Fruit fly (Drosophila melanogaster): Measurements from ENCODE around the gene Ipp.

Gene Ipp

DNA sequence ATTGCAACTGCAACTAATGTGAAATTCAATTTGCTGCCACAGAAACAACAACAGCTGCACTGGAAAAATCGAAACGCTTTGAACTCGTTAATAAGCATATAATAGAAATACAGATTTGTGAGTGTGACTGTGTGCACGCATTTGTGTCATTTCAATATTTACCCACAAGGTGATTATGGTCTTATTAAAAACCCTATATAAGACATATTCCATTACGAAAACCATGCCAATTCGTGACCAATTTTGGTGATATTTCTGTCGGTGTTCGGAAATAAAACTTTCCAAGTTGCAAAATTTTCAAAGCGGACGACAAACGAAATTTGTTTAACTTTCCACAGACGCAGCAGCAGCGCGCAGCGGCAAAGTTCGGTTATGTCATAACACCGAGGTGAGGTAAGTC lies 36.8 kb downstream of the Ipp start:
- TF ChIP-seq stwl (tag; optimal IDR thresholded peaks at IDR 0.05) = peak; percentile 46
- TF ChIP-seq CG42726 (GFP tag; IDR thresholded peaks at IDR 0.05; ENCODE audit: partially characterized antibody) = no peak
- peak; percentile 10 for TF ChIP-seq Sox102F (GFP tag; optimal IDR thresholded peaks at IDR 0.05)
- TF ChIP-seq CG7271 (tag; optimal IDR thresholded peaks at IDR 0.05) = no peak
- no peak for TF ChIP-seq otp (GFP tag; IDR thresholded peaks at IDR 0.05)
- peak; percentile 1 for TF ChIP-seq CG11504 (tag; optimal IDR thresholded peaks at IDR 0.05)
- peak in 1 of 2 experiments; percentile 83 for TF ChIP-seq Pdp1 (GFP tag; optimal IDR thresholded peaks at IDR 0.05)

DNA sequence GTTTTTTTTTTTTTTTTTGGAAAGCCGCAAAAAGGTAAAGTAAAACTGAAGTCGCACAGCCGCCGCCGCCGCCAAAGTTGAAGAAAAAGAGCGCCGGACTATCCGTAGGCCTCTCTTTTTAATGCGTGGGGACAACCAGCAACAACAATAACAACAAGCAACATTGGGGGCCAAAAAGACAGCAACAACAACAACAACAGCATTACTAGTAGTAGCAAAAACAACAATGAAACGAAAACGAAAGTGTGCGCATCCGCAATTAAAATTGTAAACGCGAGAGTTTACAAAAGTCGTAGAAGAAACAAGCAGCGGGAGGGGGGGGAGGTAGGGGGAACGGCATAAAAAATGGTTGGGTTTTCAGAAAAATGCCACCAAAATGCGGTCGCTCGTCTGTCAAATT lies 37.3 kb downstream of the Ipp start:
- no peak for TF ChIP-seq Gsc (GFP tag; IDR thresholded peaks at IDR 0.05)
- peak; percentile 4 for TF ChIP-seq sd (tag; optimal IDR thresholded peaks at IDR 0.05)
- TF ChIP-seq Blimp-1 (GFP tag; optimal IDR thresholded peaks at IDR 0.05) = peak; percentile 82
- no peak for TF ChIP-seq CG10654 (GFP tag; optimal IDR thresholded peaks at IDR 0.05)
- no peak for TF ChIP-seq pan (optimal IDR thresholded peaks at IDR 0.05)
- TF ChIP-seq pan (GFP tag; optimal IDR thresholded peaks at IDR 0.05 in 1 of 2, IDR thresholded peaks at IDR 0.05 in 1 of 2) = peak in 1 of 2 experiments; percentile 11
- TF ChIP-seq sqz (GFP tag; optimal IDR thresholded peaks at IDR 0.05) = peak; percentile 73
- peak; percentile 74 for TF ChIP-seq CG4360 (GFP tag; IDR thresholded peaks at IDR 0.05)
- peak; percentile 23 for TF ChIP-seq abd-A (tag; optimal IDR thresholded peaks at IDR 0.05)
- no peak for TF ChIP-seq schlank (tag; optimal IDR thresholded peaks at IDR 0.05)

DNA sequence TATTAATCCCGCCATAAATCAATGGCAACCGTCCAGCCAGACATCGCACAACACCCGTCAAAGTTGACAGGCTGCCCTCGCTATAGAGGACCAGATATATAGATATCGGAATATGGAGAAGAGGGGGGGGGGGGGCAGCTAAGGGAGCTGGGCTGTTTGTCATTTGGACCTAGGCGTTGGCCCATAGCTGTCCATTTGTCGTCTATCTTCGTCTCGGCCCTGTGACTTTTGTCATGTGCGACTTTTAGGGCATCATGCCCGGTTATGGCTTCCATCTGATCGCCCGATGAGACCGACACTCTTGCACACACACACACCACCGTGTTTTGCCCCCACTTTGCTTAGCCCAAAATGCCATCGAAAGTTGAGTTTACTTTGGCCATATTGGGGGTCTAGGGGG lies 39.2 kb downstream of the Ipp start:
- TF ChIP-seq CG8281 (tag; optimal IDR thresholded peaks at IDR 0.05) = peak; percentile 47
- TF ChIP-seq MBD-R2 (GFP tag; IDR thresholded peaks at IDR 0.05) = 0 out of 2 replicates have a peak, but pooled peaks have one; percentile 25
- TF ChIP-seq grn (GFP tag; optimal IDR thresholded peaks at IDR 0.05) = peak; percentile 26
- TF ChIP-seq CG11398 (GFP tag; optimal IDR thresholded peaks at IDR 0.05) = no peak
- TF ChIP-seq sd (tag; optimal IDR thresholded peaks at IDR 0.05) = peak; percentile 18
- 0 out of 3 replicates have a peak, but pooled peaks have one; percentile 31 for TF ChIP-seq Mrtf (GFP tag; IDR thresholded peaks at IDR 0.05)
- TF ChIP-seq gem (tag; optimal IDR thresholded peaks at IDR 0.05) = no peak
- TF ChIP-seq CG14441 (GFP tag; IDR thresholded peaks at IDR 0.05) = 0 out of 2 replicates have a peak, but pooled peaks have one; percentile 31
- peak; percentile 77 for TF ChIP-seq kni (GFP tag; optimal IDR thresholded peaks at IDR 0.05)
- TF ChIP-seq CG8290 (GFP tag; optimal IDR thresholded peaks at IDR 0.05) = no peak
- peak in 1 of 2 experiments; percentile 62 for TF ChIP-seq CG8290 (tag; optimal IDR thresholded peaks at IDR 0.05)
- TF ChIP-seq Dbx (GFP tag; IDR thresholded peaks at IDR 0.05) = 0 out of 3 replicates have a peak, but pooled peaks have one; percentile 28
- 0 out of 3 replicates have a peak, but pooled peaks have one; percentile 21 for TF ChIP-seq sr (GFP tag; IDR thresholded peaks at IDR 0.05)
- peak; percentile 13; the same call in 1 of the 2 replicates for TF ChIP-seq vvl (GFP tag; IDR thresholded peaks at IDR 0.05)
- 0 out of 3 replicates have a peak, but pooled peaks have one; percentile 31 for TF ChIP-seq otp (GFP tag; IDR thresholded peaks at IDR 0.05)
- peak; percentile 20; the same call in 1 of the 2 replicates for TF ChIP-seq CG32532 (GFP tag; IDR thresholded peaks at IDR 0.05)
- 0 out of 2 replicates have a peak, but pooled peaks have one; percentile 27 for TF ChIP-seq Rfx (GFP tag; IDR thresholded peaks at IDR 0.05)
- TF ChIP-seq gfzf (GFP tag; optimal IDR thresholded peaks at IDR 0.05) = no peak
- peak; percentile 28 for TF ChIP-seq CG15269 (tag; optimal IDR thresholded peaks at IDR 0.05)
- peak; percentile 35; the same call in 1 of the 2 replicates for TF ChIP-seq HLH3B (GFP tag; IDR thresholded peaks at IDR 0.05)
- TF ChIP-seq sug (tag; optimal IDR thresholded peaks at IDR 0.05) = peak; percentile 12
- 0 out of 2 replicates have a peak, but pooled peaks have one; percentile 12 for TF ChIP-seq CG14014 (GFP tag; IDR thresholded peaks at IDR 0.05)
- peak; percentile 12 for TF ChIP-seq cwo (GFP tag; optimal IDR thresholded peaks at IDR 0.05)
- TF ChIP-seq slbo (GFP tag; IDR thresholded peaks at IDR 0.05) = peak; percentile 14; the same call in 1 of the 2 replicates
- TF ChIP-seq Antp (GFP tag; optimal IDR thresholded peaks at IDR 0.05) = peak; percentile 7
- peak; percentile 25; the same call in 1 of the 2 replicates for TF ChIP-seq lmd (GFP tag; IDR thresholded peaks at IDR 0.05)
- TF ChIP-seq CG1529 (GFP tag; optimal IDR thresholded peaks at IDR 0.05) = no peak
- TF ChIP-seq pros (GFP tag; optimal IDR thresholded peaks at IDR 0.05) = peak; percentile 39
- peak; percentile 22 for TF ChIP-seq cg (GFP tag; optimal IDR thresholded peaks at IDR 0.05)
- no peak for TF ChIP-seq Mes4 (GFP tag; optimal IDR thresholded peaks at IDR 0.05)
- TF ChIP-seq chinmo (GFP tag; IDR thresholded peaks at IDR 0.05; ENCODE audit: partially characterized antibody) = 0 out of 4 replicates have a peak, but pooled peaks have one; percentile 52
- TF ChIP-seq ci (GFP tag; IDR thresholded peaks at IDR 0.05) = peak; percentile 47; the same call in 1 of the 3 replicates
